Worm (Caenorhabditis elegans) whole organism, late embryonic: Measurements from ENCODE around the gene F11A10.5.

Source experiments
- C38D4.7 ChIP-seq: fragments of 200-800 bp; sonication (Bioruptor generic); optimal IDR thresholded peaks from 2 replicates; lab custom pipeline; 2018; ENCODE audit warnings: mild to moderate bottlenecking, missing genetic modification characterization, moderate library complexity, missing compliant biosample characterization
- K02D7.2 ChIP-seq: sonication (generic microtip); optimal IDR thresholded peaks from 2 replicates; lab custom pipeline; 2017; ENCODE audit warnings: mild to moderate bottlenecking, missing genetic modification characterization, missing compliant biosample characterization
- T23F11.4 ChIP-seq: fragments of 200-800 bp; sonication (Bioruptor generic); optimal IDR thresholded peaks from 2 replicates; lab custom pipeline; 2018; ENCODE audit warnings: mild to moderate bottlenecking, missing genetic modification characterization, missing compliant biosample characterization
- ceh-14 ChIP-seq: sonication (generic microtip); optimal IDR thresholded peaks from 2 replicates; lab custom pipeline; 2016; ENCODE audit warnings: missing genotype, missing genetic modification characterization, missing compliant biosample characterization
- ceh-18 ChIP-seq: sonication (generic microtip); optimal IDR thresholded peaks from 2 replicates; lab custom pipeline; 2016; ENCODE audit warnings: missing genetic modification characterization, missing compliant biosample characterization
- ceh-19 ChIP-seq: fragments of 200-800 bp; sonication (Bioruptor generic); optimal IDR thresholded peaks from 2 replicates; lab custom pipeline; 2018; ENCODE audit warnings: mild to moderate bottlenecking, missing genetic modification characterization, missing compliant biosample characterization
- ceh-2 ChIP-seq: sonication (generic microtip); optimal IDR thresholded peaks from 2 replicates; lab custom pipeline; 2016; ENCODE audit warnings: missing genotype, missing genetic modification characterization, missing compliant biosample characterization
- ceh-34 ChIP-seq: sonication (generic microtip); optimal IDR thresholded peaks from 2 replicates; lab custom pipeline; 2016; ENCODE audit warnings: mild to moderate bottlenecking, missing genetic modification characterization, missing compliant biosample characterization
- ceh-6 ChIP-seq: fragments of 200-800 bp; sonication (Bioruptor generic); optimal IDR thresholded peaks from 2 replicates; lab custom pipeline; 2018; ENCODE audit warnings: mild to moderate bottlenecking, missing genetic modification characterization, missing compliant biosample characterization
- ceh-9 ChIP-seq: sonication (generic microtip); optimal IDR thresholded peaks from 2 replicates; lab custom pipeline; 2016; ENCODE audit warnings: mild to moderate bottlenecking, missing genetic modification characterization, inconsistent platforms, missing compliant biosample characterization
- che-1 ChIP-seq: sonication (generic microtip); optimal IDR thresholded peaks from 2 replicates; lab custom pipeline; 2016; ENCODE audit warnings: mild to moderate bottlenecking, missing genetic modification characterization, missing compliant biosample characterization
- dmd-4 ChIP-seq: sonication (generic microtip); optimal IDR thresholded peaks from 2 replicates; lab custom pipeline; 2016; ENCODE audit warnings: borderline replicate concordance, missing genetic modification characterization, missing compliant biosample characterization
- elt-2 ChIP-seq: sonication (generic microtip); optimal IDR thresholded peaks from 2 replicates; lab custom pipeline; 2016; ENCODE audit warnings: missing genetic modification reagents, missing genetic modification characterization, missing compliant biosample characterization
- ets-4 ChIP-seq: sonication (generic microtip); optimal IDR thresholded peaks from 2 replicates; lab custom pipeline; 2016; ENCODE audit warnings: missing genetic modification characterization, missing compliant biosample characterization
- eyg-1 ChIP-seq: sonication (generic microtip); optimal IDR thresholded peaks from 2 replicates; lab custom pipeline; 2016; ENCODE audit warnings: missing genotype, missing genetic modification characterization, missing compliant biosample characterization
- fax-1 ChIP-seq: sonication (generic microtip); optimal IDR thresholded peaks from 2 replicates; lab custom pipeline; 2016; ENCODE audit warnings: missing genotype, missing genetic modification characterization, missing compliant biosample characterization
- fkh-10 ChIP-seq: fragments of 150-350 bp; optimal IDR thresholded peaks from 2 replicates; lab custom pipeline; 2014; ENCODE audit warnings: missing biosample characterization, missing genetic modification reagents, missing genetic modification characterization
- gmeb-2 ChIP-seq: sonication (generic microtip); optimal IDR thresholded peaks from 2 replicates; lab custom pipeline; 2016; ENCODE audit warnings: missing genetic modification characterization, inconsistent platforms, missing compliant biosample characterization
- hlh-13 ChIP-seq: fragments of 200-800 bp; sonication (Bioruptor generic); optimal IDR thresholded peaks from 2 replicates; lab custom pipeline; 2018; ENCODE audit warnings: mild to moderate bottlenecking, missing genetic modification characterization, missing compliant biosample characterization
- hlh-8 ChIP-seq: sonication (generic microtip); optimal IDR thresholded peaks from 2 replicates; lab custom pipeline; 2016; ENCODE audit warnings: missing genotype, missing genetic modification characterization, missing compliant biosample characterization
- lim-6 ChIP-seq: sonication (generic microtip); optimal IDR thresholded peaks from 2 replicates; lab custom pipeline; 2016; ENCODE audit warnings: missing genetic modification characterization, missing compliant biosample characterization
- lin-11 ChIP-seq: fragments of 200-800 bp; sonication (Bioruptor generic); optimal IDR thresholded peaks from 2 replicates; lab custom pipeline; 2018; ENCODE audit warnings: mild to moderate bottlenecking, missing genetic modification characterization, missing compliant biosample characterization
- nhr-11 ChIP-seq: fragments of 150-350 bp; optimal IDR thresholded peaks from 2 replicates; lab custom pipeline; 2014; ENCODE audit warnings: missing biosample characterization, missing genetic modification characterization
- pat-9 ChIP-seq: fragments of 200-800 bp; sonication (Bioruptor generic); optimal IDR thresholded peaks from 2 replicates; lab custom pipeline; 2018; ENCODE audit warnings: mild to moderate bottlenecking, missing genetic modification characterization, moderate library complexity, missing compliant biosample characterization
- pha-2 ChIP-seq: sonication (generic microtip); optimal IDR thresholded peaks from 2 replicates; lab custom pipeline; 2017; ENCODE audit warnings: mild to moderate bottlenecking, missing genetic modification characterization, missing compliant biosample characterization
- pha-4 ChIP-seq: fragments of 150-350 bp; optimal IDR thresholded peaks from 2 replicates; lab custom pipeline; 2018; ENCODE audit warnings: missing biosample characterization, missing genetic modification reagents, missing genetic modification characterization
- pqm-1 ChIP-seq: sonication (generic microtip); optimal IDR thresholded peaks from 2 replicates; lab custom pipeline; 2016; ENCODE audit warnings: missing genetic modification characterization, missing compliant biosample characterization
- ref-2 ChIP-seq: sonication (generic microtip); optimal IDR thresholded peaks from 2 replicates; lab custom pipeline; 2016; ENCODE audit warnings: missing genetic modification characterization, missing compliant biosample characterization
- rnt-1 ChIP-seq: sonication (generic microtip); optimal IDR thresholded peaks from 2 replicates; lab custom pipeline; 2016; ENCODE audit warnings: missing genetic modification characterization, missing compliant biosample characterization
- sdc-2 ChIP-seq: sonication (generic microtip); optimal IDR thresholded peaks from 2 replicates; lab custom pipeline; 2016; ENCODE audit warnings: missing genotype, missing genetic modification characterization, missing compliant biosample characterization
- sox-2 ChIP-seq: fragments of 200-800 bp; sonication (Bioruptor generic); IDR thresholded peaks from 2 replicates; pipeline ENCODE4 v1.3.6; 2022; ENCODE audit warnings: missing genetic modification reagents, missing genetic modification characterization, missing compliant biosample characterization
- sox-4 ChIP-seq: sonication (generic microtip); optimal IDR thresholded peaks from 2 replicates; lab custom pipeline; 2017; ENCODE audit warnings: mild to moderate bottlenecking, missing genetic modification characterization, inconsistent platforms, missing compliant biosample characterization
- syd-9 ChIP-seq: sonication (generic microtip); optimal IDR thresholded peaks from 2 replicates; lab custom pipeline; 2016; ENCODE audit warnings: mild to moderate bottlenecking, missing genetic modification characterization, moderate library complexity, missing compliant biosample characterization
- tbx-2 ChIP-seq: sonication (generic microtip); optimal IDR thresholded peaks from 2 replicates; lab custom pipeline; 2016; ENCODE audit warnings: missing genetic modification characterization, missing compliant biosample characterization
- ttx-3 ChIP-seq: sonication (generic microtip); optimal IDR thresholded peaks from 2 replicates; lab custom pipeline; 2016; ENCODE audit warnings: missing genetic modification reagents, missing genetic modification characterization, missing compliant biosample characterization
- unc-55 ChIP-seq: sonication (generic microtip); optimal IDR thresholded peaks from 2 replicates; lab custom pipeline; 2017; ENCODE audit warnings: missing biosample characterization, missing genetic modification reagents, missing genetic modification characterization
- unc-86 ChIP-seq: sonication (generic microtip); optimal IDR thresholded peaks from 2 replicates; lab custom pipeline; 2016; ENCODE audit warnings: missing genetic modification characterization, missing compliant biosample characterization
- zip-5 ChIP-seq: sonication (generic microtip); optimal IDR thresholded peaks from 2 replicates; lab custom pipeline; 2016; ENCODE audit warnings: missing genetic modification characterization, missing compliant biosample characterization

F11A10.5 gene

ce11 chrIV:12089551-12089950, 4.4 kb upstream of the F11A10.5 start, which contains the start of gene F11A10.6:
TSS of gene F11A10.6 (minus strand) at chrIV:12089651.
- no peak for TF ChIP-seq rnt-1
- no peak for TF ChIP-seq gmeb-2 (tag; lab: Kevin White, UChicago)
- no peak for TF ChIP-seq fkh-10 (GFP tag; lab: Kevin White, UChicago)
- TF ChIP-seq tbx-2 (tag; lab: Kevin White, UChicago), result no peak
- TF ChIP-seq dmd-4, result no peak
- TF ChIP-seq sdc-2, result no peak
- TF ChIP-seq syd-9 (tag; lab: Kevin White, UChicago), result no peak
- no peak for TF ChIP-seq unc-86 (tag; lab: Kevin White, UChicago)
- TF ChIP-seq pat-9 (tag; lab: Kevin White, UChicago), result no peak
- no peak for TF ChIP-seq ceh-19
- TF ChIP-seq ceh-34 (tag; lab: Kevin White, UChicago), result no peak
- no peak for TF ChIP-seq ceh-18 (tag; lab: Kevin White, UChicago)
- TF ChIP-seq hlh-8 (tag; lab: Kevin White, UChicago), result no peak
- TF ChIP-seq ceh-6, result no peak
- no peak for TF ChIP-seq lin-11 (tag; lab: Kevin White, UChicago)

DNA sequence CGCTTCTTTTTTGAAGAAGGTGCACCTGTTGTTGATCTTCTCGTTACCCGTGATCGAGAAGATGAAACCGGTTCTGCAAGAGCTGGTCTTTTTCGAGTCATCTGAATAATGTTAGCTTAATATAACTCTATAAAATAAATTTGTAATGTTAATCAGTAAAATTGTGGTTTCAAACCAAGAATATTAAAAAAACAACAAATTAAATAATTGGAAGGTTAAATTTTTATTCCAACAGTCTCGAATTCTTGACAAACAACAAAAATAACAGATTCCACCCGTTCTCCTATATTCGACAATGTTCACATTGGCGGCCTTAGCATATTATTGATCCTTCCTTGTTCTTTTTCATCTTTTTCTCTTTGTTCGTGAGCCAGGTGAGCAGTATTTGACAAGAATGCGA, 1.8 kb upstream of the F11A10.5 start, which contains the start of gene mig-32:
TSS of gene mig-32 (minus strand) at position 101 of the 400 bp plus-strand sequence.
- TF ChIP-seq nhr-11 (no peak), ceh-19 (no peak), ref-2 (tag; lab: Kevin White, UChicago) (no peak), pha-2 (tag; lab: Kevin White, UChicago) (no peak), sox-2 (GFP tag; lab: Robert Waterston, UW) (no peak), zip-5 (tag; lab: Kevin White, UChicago) (no peak), unc-86 (tag; lab: Kevin White, UChicago) (no peak), ceh-34 (tag; lab: Kevin White, UChicago) (no peak), gmeb-2 (tag; lab: Kevin White, UChicago) (no peak), ceh-9 (tag; lab: Kevin White, UChicago) (no peak)

- TF ChIP-seq K02D7.2 (tag; lab: Kevin White, UChicago), result no peak
- TF ChIP-seq nhr-11, result no peak
- TF ChIP-seq sox-4 (tag; lab: Kevin White, UChicago), result no peak
- no peak for TF ChIP-seq eyg-1 (tag; lab: Kevin White, UChicago)
- no peak for TF ChIP-seq fkh-10 (GFP tag; lab: Kevin White, UChicago)
- TF ChIP-seq fax-1, result no peak
- TF ChIP-seq pat-9 (tag; lab: Kevin White, UChicago), result no peak
- TF ChIP-seq unc-55 (GFP tag; lab: Kevin White, UChicago), result no peak
- TF ChIP-seq ceh-2 (tag; lab: Kevin White, UChicago), result no peak
- TF ChIP-seq che-1 (tag; lab: Kevin White, UChicago), result no peak
Observed at ce11 chrIV:12093384-12093783, 535 bp upstream of the F11A10.5 start, which contains the start of gene cpsf-4. TSS of gene cpsf-4 (minus strand) at chrIV:12093445.

DNA sequence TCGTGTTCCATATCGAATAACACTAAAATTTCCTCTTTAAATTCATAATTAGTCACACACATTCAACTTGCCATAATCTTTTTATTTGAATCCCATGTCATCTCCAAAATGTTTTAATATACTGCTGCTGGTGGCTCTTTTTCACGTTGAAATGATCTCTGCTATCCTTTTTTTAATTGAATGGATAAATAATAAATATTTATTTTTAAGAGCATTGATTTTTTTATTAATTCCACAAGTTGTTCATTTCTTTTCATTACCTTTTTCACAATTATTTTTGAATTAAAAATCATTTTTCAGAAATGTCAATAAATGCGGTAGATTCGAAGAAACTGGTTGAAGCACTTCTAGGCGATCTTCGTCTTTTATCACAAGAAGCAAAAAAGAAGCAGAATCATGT, 2.6 kb downstream of the F11A10.5 start, which contains the start of gene mon-2:
TSS of gene mon-2 (plus strand) at position 301 of the 400 bp plus-strand sequence.
- no peak for TF ChIP-seq pha-4 (tag; lab: Kevin White, UChicago)
- TF ChIP-seq hlh-13, result no peak
- TF ChIP-seq sox-2 (GFP tag; lab: Robert Waterston, UW), result no peak
- TF ChIP-seq sdc-2, result no peak
- TF ChIP-seq ceh-19, result no peak

ce11 chrIV:12105558-12105957, 11.6 kb downstream of the F11A10.5 start, which contains the start of gene M18.3:
TSS of gene M18.3 (plus strand) at chrIV:12105858.
- TF ChIP-seq ceh-14 (no peak), ceh-6 (no peak), T23F11.4 (GFP tag; lab: Kevin White, UChicago) (no peak), fax-1 (no peak), lim-6 (tag; lab: Kevin White, UChicago) (no peak), ceh-34 (tag; lab: Kevin White, UChicago) (no peak), ttx-3 (tag; lab: Kevin White, UChicago) (no peak), dmd-4 (no peak), fkh-10 (GFP tag; lab: Kevin White, UChicago) (no peak), K02D7.2 (tag; lab: Kevin White, UChicago) (no peak), elt-2 (tag; lab: Kevin White, UChicago) (no peak), hlh-8 (tag; lab: Kevin White, UChicago) (no peak), sdc-2 (no peak), C38D4.7 (no peak), ets-4 (tag; lab: Kevin White, UChicago) (no peak), pqm-1 (tag; lab: Kevin White, UChicago) (no peak)
